Worm (Caenorhabditis elegans) whole organism, L4/young adult: ENCODE results near the gene arrd-19.

Experiments used
- W03F9.2 ChIP-seq: fragments of 150-350 bp; optimal IDR thresholded peaks from 2 replicates; lab custom pipeline; 2014; ENCODE audit warnings: missing biosample characterization, missing genetic modification characterization
- him-1 ChIP-seq: sonication (generic microtip); optimal IDR thresholded peaks from 2 replicates; lab custom pipeline; 2016; ENCODE audit warnings: missing genotype, missing genetic modification reagents, missing genetic modification characterization, missing compliant biosample characterization

DNA sequence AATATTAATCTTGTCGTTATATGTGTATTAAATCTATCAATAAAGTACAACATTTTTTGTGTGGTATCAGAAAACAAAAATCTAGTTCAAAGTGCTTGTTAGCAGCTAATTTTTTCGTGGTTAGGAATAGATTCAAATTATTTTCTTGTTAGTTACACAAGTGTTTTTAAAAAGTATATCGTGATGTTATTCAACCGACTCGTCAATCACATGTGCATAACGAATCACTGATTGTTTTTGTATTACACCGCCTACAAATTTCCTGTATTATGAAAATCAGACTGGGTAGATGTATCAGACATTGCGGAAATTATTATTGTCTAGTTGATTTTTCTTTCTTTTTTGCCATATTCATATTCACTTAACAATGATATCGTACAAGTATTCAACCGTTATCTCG, 32.4 kb downstream of the arrd-19 start, which contains the start of gene str-64:
- no peak for TF ChIP-seq him-1 (tag; lab: Kevin White, UChicago)
- no peak for TF ChIP-seq W03F9.2 (tag; lab: Kevin White, UChicago)
